Fruit fly (Drosophila melanogaster) whole organism, wandering third instar larva: Measurements from ENCODE around the gene CG17928.
A peak's percentile ranks its signal among the peaks of the same experiment; 100 is the strongest.

Experiments
- CG9705 ChIP-seq: fragments of 200-800 bp; sonication (Bioruptor generic); optimal IDR thresholded peaks from 2 replicates; lab custom pipeline; 2018; ENCODE audit warnings: missing biosample characterization, mild to moderate bottlenecking, missing genetic modification characterization
- CrebA ChIP-seq: fragments of 200-800 bp; sonication (Bioruptor generic); optimal IDR thresholded peaks from 2 replicates; lab custom pipeline; 2016; ENCODE audit warnings: missing biosample characterization, mild to moderate bottlenecking, missing genetic modification characterization, borderline replicate concordance
- Dfd ChIP-seq: fragments of >200 bp; optimal IDR thresholded peaks from 2 replicates; lab custom pipeline; 2017; ENCODE audit warnings: missing biosample characterization, missing genetic modification characterization
- Dif ChIP-seq: fragments of 200-275, 200-300 bp; sonication (Bioruptor generic); optimal IDR thresholded peaks from 2 replicates; lab custom pipeline; 2018; ENCODE audit warnings: missing biosample characterization, missing genetic modification characterization; ENCODE audit not compliant: partially characterized antibody
- GATAd ChIP-seq: sonication (Bioruptor generic); optimal IDR thresholded peaks from 2 replicates; lab custom pipeline; 2016; ENCODE audit warnings: missing biosample characterization, missing genetic modification characterization
- HLH106 ChIP-seq: fragments of 200-800 bp; optimal IDR thresholded peaks from 3 replicates; lab custom pipeline; 2019; ENCODE audit warnings: missing biosample characterization, mild to moderate bottlenecking, missing genetic modification characterization, moderate library complexity
- Hnf4 ChIP-seq: fragments of 200-800 bp; sonication (Bioruptor generic); optimal IDR thresholded peaks from 2 replicates; lab custom pipeline; 2016; ENCODE audit warnings: missing biosample characterization, mild to moderate bottlenecking, missing genetic modification characterization
- Hr83 ChIP-seq: fragments of 200-300 bp; sonication (Bioruptor generic); optimal IDR thresholded peaks from 2 replicates; lab custom pipeline; 2016; ENCODE audit warnings: missing biosample characterization, mild to moderate bottlenecking, missing genetic modification characterization, moderate library complexity; ENCODE audit not compliant: poor library complexity, severe bottlenecking
- Myc ChIP-seq: fragments of >200 bp; optimal IDR thresholded peaks from 2 replicates; lab custom pipeline; 2017
- N ChIP-seq: fragments of >200 bp; optimal IDR thresholded peaks from 2 replicates; lab custom pipeline; 2018; ENCODE audit warnings: missing biosample characterization, missing external identifiers, missing genetic modification characterization
- OdsH ChIP-seq: fragments of 200-800 bp; sonication (Bioruptor generic); optimal IDR thresholded peaks from 2 replicates; lab custom pipeline; 2016; ENCODE audit warnings: missing biosample characterization, mild to moderate bottlenecking, missing genetic modification characterization
- Rel ChIP-seq, 2 experiments: fragments of 200-800 bp; sonication (Bioruptor generic) in 1 of 2; optimal IDR thresholded peaks; 2 replicates in 1 of 2; 3 replicates in 1 of 2; lab custom pipeline; 2016 to 2019; ENCODE audit warnings: mild to moderate bottlenecking in 2 of 2, missing biosample characterization in 2 of 2, missing genetic modification characterization in 2 of 2, moderate library complexity in 1 of 2
- Sp1 ChIP-seq: fragments of 200-800 bp; sonication (Bioruptor generic); optimal IDR thresholded peaks from 3 replicates; lab custom pipeline; 2019; ENCODE audit warnings: missing biosample characterization, mild to moderate bottlenecking, missing genetic modification characterization, moderate library complexity
- Vsx2 ChIP-seq: fragments of 200-300, 225-300 bp; sonication (Bioruptor generic); optimal IDR thresholded peaks from 2 replicates; lab custom pipeline; 2018; ENCODE audit warnings: missing biosample characterization, missing genetic modification characterization; ENCODE audit not compliant: partially characterized antibody
- br ChIP-seq: fragments of 200-800 bp; sonication (Bioruptor generic); optimal IDR thresholded peaks from 2 replicates; lab custom pipeline; 2016; ENCODE audit warnings: missing biosample characterization, missing genetic modification characterization
- dl ChIP-seq, 2 experiments: fragments of 175-275, 200-275 bp in 1 of 2; fragments of 200-275 bp in 1 of 2; sonication (Bioruptor generic); optimal IDR thresholded peaks; lab custom pipeline; 2018; ENCODE audit warnings: mild to moderate bottlenecking in 2 of 2, missing biosample characterization in 2 of 2, missing genetic modification characterization in 2 of 2, moderate library complexity in 2 of 2; ENCODE audit not compliant: partially characterized antibody in 2 of 2, insufficient read depth in 1 of 2
- dmrt93B ChIP-seq: fragments of 200-800 bp; sonication (Bioruptor generic); optimal IDR thresholded peaks from 2 replicates; lab custom pipeline; 2018; ENCODE audit warnings: missing biosample characterization, mild to moderate bottlenecking, missing genetic modification characterization
- dsf ChIP-seq: sonication (Bioruptor generic); optimal IDR thresholded peaks from 2 replicates; lab custom pipeline; 2016; ENCODE audit warnings: missing biosample characterization, missing genetic modification characterization, borderline replicate concordance
- ey ChIP-seq: fragments of 200-800 bp; sonication (Bioruptor generic); optimal IDR thresholded peaks from 2 replicates; lab custom pipeline; 2016; ENCODE audit warnings: missing biosample characterization, missing genetic modification characterization
- fru ChIP-seq: fragments of 200-800 bp; sonication (Bioruptor generic); optimal IDR thresholded peaks from 3 replicates; lab custom pipeline; 2016; ENCODE audit warnings: missing biosample characterization, mild to moderate bottlenecking, missing genetic modification characterization
- h ChIP-seq: fragments of 200-800 bp; sonication (Bioruptor generic); optimal IDR thresholded peaks from 3 replicates; lab custom pipeline; 2016; ENCODE audit warnings: missing biosample characterization, mild to moderate bottlenecking, missing genetic modification characterization
- pan ChIP-seq: fragments of >200 bp; optimal IDR thresholded peaks from 2 replicates; lab custom pipeline; 2017
- psq ChIP-seq: fragments of 200-800 bp; sonication (Bioruptor generic); optimal IDR thresholded peaks from 3 replicates; lab custom pipeline; 2017; ENCODE audit warnings: missing biosample characterization, mild to moderate bottlenecking, missing genetic modification characterization, moderate library complexity
- rgr ChIP-seq: fragments of 200-800 bp; sonication (Bioruptor generic); optimal IDR thresholded peaks from 3 replicates; lab custom pipeline; 2016; ENCODE audit warnings: missing biosample characterization, mild to moderate bottlenecking, missing genetic modification characterization
- tai ChIP-seq: sonication (Bioruptor generic); optimal IDR thresholded peaks from 2 replicates; lab custom pipeline; 2016; ENCODE audit warnings: missing biosample characterization, missing genetic modification characterization
- woc ChIP-seq: sonication (Bioruptor generic); optimal IDR thresholded peaks from 2 replicates; lab custom pipeline; 2016; ENCODE audit warnings: missing biosample characterization, mild to moderate bottlenecking, missing genetic modification characterization

CG17928 gene

dm6 chr2L:16819714-16820113, 28.3 kb downstream of the CG17928 start:
- peak; percentile 79 for TF ChIP-seq Sp1 (GFP tag; lab: Kevin White, UChicago)
- no peak for TF ChIP-seq Hr83
- TF ChIP-seq psq (GFP tag; lab: Kevin White, UChicago) = no peak
- peak; percentile 8 for TF ChIP-seq CG9705 (GFP tag; lab: Kevin White, UChicago)
- TF ChIP-seq dsf (GFP tag; lab: Kevin White, UChicago) = no peak
- peak; percentile 19 for TF ChIP-seq HLH106
- no peak for TF ChIP-seq dl (GFP tag; optimal IDR thresholded peaks at IDR 0.05; lab: Kevin White, UChicago; ENCODE audit: insufficient read depth in 1 of 2, partially characterized antibody in 2 of 2)
- no peak for TF ChIP-seq fru (GFP tag; lab: Kevin White, UChicago)
- TF ChIP-seq br (GFP tag; lab: Kevin White, UChicago) = no peak
- TF ChIP-seq h = no peak
- TF ChIP-seq rgr (GFP tag; lab: Kevin White, UChicago) = peak; percentile 15
- TF ChIP-seq pan (lab: Kevin White, UChicago) = no peak
- TF ChIP-seq Rel (GFP tag; optimal IDR thresholded peaks at IDR 0.05; lab: Kevin White, UChicago) = no peak
- peak; percentile 37 for TF ChIP-seq Rel (tag; optimal IDR thresholded peaks at IDR 0.05; lab: Kevin White, UChicago)
- TF ChIP-seq GATAd (GFP tag; lab: Kevin White, UChicago) = no peak
- TF ChIP-seq ey (GFP tag; lab: Kevin White, UChicago) = no peak
- TF ChIP-seq tai (GFP tag; lab: Kevin White, UChicago) = no peak

- no peak for TF ChIP-seq dsf (GFP tag; lab: Kevin White, UChicago)
- TF ChIP-seq woc (GFP tag; lab: Kevin White, UChicago) = no peak
- no peak for TF ChIP-seq Hnf4
- TF ChIP-seq ey (GFP tag; lab: Kevin White, UChicago) = no peak
These were observed 29.6 kb downstream of the CG17928 start, which contains the start of gene CG13280 for dm6 chr2L:16820993-16821392. TSS of gene CG13280 (minus strand) at chr2L:16821093.

- no peak for TF ChIP-seq Rel (GFP tag; optimal IDR thresholded peaks at IDR 0.05; lab: Kevin White, UChicago)
- TF ChIP-seq Rel (tag; optimal IDR thresholded peaks at IDR 0.05; lab: Kevin White, UChicago) = no peak
- TF ChIP-seq woc (GFP tag; lab: Kevin White, UChicago) = peak; percentile 24
- no peak for TF ChIP-seq Dif
- TF ChIP-seq OdsH (GFP tag; lab: Kevin White, UChicago) = no peak
- peak; percentile 72 for TF ChIP-seq N (GFP tag; lab: Kevin White, UChicago)
These were observed 33.6 kb downstream of the CG17928 start, which contains the start of gene Cse1 for dm6 chr2L:16824905-16825333. TSS of gene Cse1 (minus strand) at chr2L:16825207.

- TF ChIP-seq N (GFP tag; lab: Kevin White, UChicago) (peak; percentile 52), Rel (GFP tag; optimal IDR thresholded peaks at IDR 0.05; lab: Kevin White, UChicago) (no peak), Rel (tag; optimal IDR thresholded peaks at IDR 0.05; lab: Kevin White, UChicago) (no peak), h (peak; percentile 16)
These were observed 35.6 kb downstream of the CG17928 start, which contains the start of gene AspRS-m for dm6 chr2L:16826872-16827506. TSS of gene AspRS-m (plus strand) at chr2L:16827078.

dm6 chr2L:16834402-16834801, 43.0 kb downstream of the CG17928 start, which contains the start of gene CG13282:
TSS of gene CG13282 (minus strand) at chr2L:16834502.
- TF ChIP-seq CG9705 (GFP tag; lab: Kevin White, UChicago) = no peak

dm6 chr2L:16837158-16837557, 45.8 kb downstream of the CG17928 start, which contains the start of gene Nepl9:
TSS of gene Nepl9 (minus strand) at chr2L:16837258.
- TF ChIP-seq N (GFP tag; lab: Kevin White, UChicago) = no peak
- no peak for TF ChIP-seq GATAd (GFP tag; lab: Kevin White, UChicago)
- no peak for TF ChIP-seq Myc (lab: Kevin White, UChicago)
- no peak for TF ChIP-seq tai (GFP tag; lab: Kevin White, UChicago)
- no peak for TF ChIP-seq dmrt93B (GFP tag; lab: Kevin White, UChicago)
- no peak for TF ChIP-seq CG9705 (GFP tag; lab: Kevin White, UChicago)
- no peak for TF ChIP-seq dl (GFP tag; optimal IDR thresholded peaks at IDR 0.05; lab: Kevin White, UChicago; ENCODE audit: insufficient read depth in 1 of 2, partially characterized antibody in 2 of 2)
- no peak for TF ChIP-seq CrebA (GFP tag; lab: Kevin White, UChicago)
- no peak for TF ChIP-seq Dfd (GFP tag; lab: Kevin White, UChicago)
- no peak for TF ChIP-seq Rel (GFP tag; optimal IDR thresholded peaks at IDR 0.05; lab: Kevin White, UChicago)
- TF ChIP-seq Rel (tag; optimal IDR thresholded peaks at IDR 0.05; lab: Kevin White, UChicago) = no peak
- TF ChIP-seq Vsx2 (GFP tag; lab: Kevin White, UChicago) = no peak
